Worm (Caenorhabditis elegans) whole organism, L2 larva: ENCODE results near the gene che-12.

Experiments
- C34F6.9 ChIP-seq: fragments of 150-350 bp; optimal IDR thresholded peaks from 2 replicates; lab custom pipeline; 2014; ENCODE audit warnings: missing biosample characterization, missing genetic modification characterization
- F13H6.1 ChIP-seq: sonication (generic microtip); optimal IDR thresholded peaks from 2 replicates; lab custom pipeline; 2016; ENCODE audit warnings: missing genetic modification characterization, missing compliant biosample characterization
- R02D3.7 ChIP-seq: fragments of 150-350 bp; optimal IDR thresholded peaks from 2 replicates; lab custom pipeline; 2014; ENCODE audit warnings: missing biosample characterization, missing genetic modification characterization
- Y55F3AM.14 ChIP-seq: fragments of 200-800 bp; sonication (Bioruptor generic); optimal IDR thresholded peaks from 2 replicates; lab custom pipeline; 2018; ENCODE audit warnings: mild to moderate bottlenecking, missing genetic modification characterization, missing compliant biosample characterization
- ZK546.5 ChIP-seq: sonication (generic microtip); optimal IDR thresholded peaks from 2 replicates; lab custom pipeline; 2017; ENCODE audit warnings: missing biosample characterization, missing genetic modification characterization
- alr-1 ChIP-seq: fragments of 150-350 bp; optimal IDR thresholded peaks from 2 replicates; lab custom pipeline; 2014; ENCODE audit warnings: missing biosample characterization, missing genetic modification characterization
- aly-2 ChIP-seq: fragments of 150-350 bp; optimal IDR thresholded peaks from 2 replicates; lab custom pipeline; 2014; ENCODE audit warnings: missing biosample characterization, missing genetic modification characterization
- ama-1 ChIP-seq: fragments of 150-350 bp; optimal IDR thresholded peaks from 2 replicates; lab custom pipeline; 2018; ENCODE audit warnings: inconsistent platforms
- blmp-1 ChIP-seq: sonication (generic microtip); optimal IDR thresholded peaks from 2 replicates; lab custom pipeline; 2017; ENCODE audit warnings: missing genetic modification characterization, mild to moderate bottlenecking, missing compliant biosample characterization, antibody characterized with exemption, moderate library complexity; ENCODE audit not compliant: insufficient read depth
- ceh-16 ChIP-seq: fragments of 150-350 bp; optimal IDR thresholded peaks from 2 replicates; lab custom pipeline; 2014; ENCODE audit warnings: missing biosample characterization, missing genetic modification characterization
- ceh-82 ChIP-seq: fragments of 150-350 bp; optimal IDR thresholded peaks from 2 replicates; lab custom pipeline; 2014; ENCODE audit warnings: missing biosample characterization, missing genetic modification characterization
- crh-2 ChIP-seq: sonication (generic microtip); optimal IDR thresholded peaks from 2 replicates; lab custom pipeline; 2017; ENCODE audit warnings: missing biosample characterization, missing genetic modification characterization
- dmd-4 ChIP-seq: sonication (generic microtip); optimal IDR thresholded peaks from 2 replicates; lab custom pipeline; 2017; ENCODE audit warnings: missing biosample characterization, missing genetic modification characterization
- egl-27 ChIP-seq: sonication (generic microtip); optimal IDR thresholded peaks from 3 replicates; lab custom pipeline; 2017; ENCODE audit warnings: missing biosample characterization, missing genetic modification reagents, missing genetic modification characterization
- elt-3 ChIP-seq: sonication (generic microtip); optimal IDR thresholded peaks from 2 replicates; lab custom pipeline; 2017; ENCODE audit warnings: missing biosample characterization, missing genetic modification characterization
- fos-1 ChIP-seq: fragments of 150-350 bp; optimal IDR thresholded peaks from 2 replicates; lab custom pipeline; 2014; ENCODE audit warnings: missing biosample characterization, missing genetic modification characterization
- gmeb-1 ChIP-seq: fragments of 150-350 bp; optimal IDR thresholded peaks from 2 replicates; lab custom pipeline; 2014; ENCODE audit warnings: missing biosample characterization, missing genetic modification characterization
- lin-11 ChIP-seq: fragments of 150-350 bp; sonication (generic microtip); optimal IDR thresholded peaks from 2 replicates; lab custom pipeline; 2014; ENCODE audit warnings: missing biosample characterization, missing genetic modification characterization, inconsistent platforms, mixed read lengths
- lsy-2 ChIP-seq, 2 experiments: fragments of 150-350 bp in 1 of 2; sonication (generic microtip) in 1 of 2; optimal IDR thresholded peaks; 2 replicates each; lab custom pipeline; 2014 to 2017; ENCODE audit warnings: missing biosample characterization in 2 of 2, missing genetic modification characterization in 2 of 2
- mab-5 ChIP-seq: fragments of 150-350 bp; optimal IDR thresholded peaks from 2 replicates; lab custom pipeline; 2014; ENCODE audit warnings: missing biosample characterization, missing genetic modification characterization
- mbf-1 ChIP-seq: sonication (generic microtip); optimal IDR thresholded peaks from 2 replicates; lab custom pipeline; 2017; ENCODE audit warnings: missing biosample characterization, missing genetic modification characterization
- mdl-1 ChIP-seq, 2 experiments: fragments of 150-350 bp in 1 of 2; sonication (generic microtip) in 1 of 2; optimal IDR thresholded peaks; 2 replicates each; lab custom pipeline; 2017; ENCODE audit warnings: missing biosample characterization in 2 of 2, missing genetic modification characterization in 2 of 2
- nhr-10 ChIP-seq: sonication (generic microtip); optimal IDR thresholded peaks from 2 replicates; lab custom pipeline; 2017; ENCODE audit warnings: missing biosample characterization, missing genetic modification characterization
- nhr-129 ChIP-seq: fragments of 150-350 bp; optimal IDR thresholded peaks from 2 replicates; lab custom pipeline; 2014; ENCODE audit warnings: missing biosample characterization, missing genetic modification characterization
- nhr-21 ChIP-seq: fragments of 150-350 bp; optimal IDR thresholded peaks from 2 replicates; lab custom pipeline; 2014; ENCODE audit warnings: missing biosample characterization, missing genetic modification characterization
- nhr-237 ChIP-seq: fragments of 150-350 bp; optimal IDR thresholded peaks from 2 replicates; lab custom pipeline; 2014; ENCODE audit warnings: missing biosample characterization, missing genetic modification characterization
- nhr-25 ChIP-seq: fragments of 150-350 bp; sonication (generic microtip); optimal IDR thresholded peaks from 3 replicates; lab custom pipeline; 2014; ENCODE audit warnings: missing biosample characterization, missing genetic modification characterization
- nhr-6 ChIP-seq: fragments of 150-350 bp; optimal IDR thresholded peaks from 2 replicates; lab custom pipeline; 2014; ENCODE audit warnings: missing biosample characterization, missing genetic modification characterization
- nhr-77 ChIP-seq: fragments of 150-350 bp; optimal IDR thresholded peaks from 2 replicates; lab custom pipeline; 2014; ENCODE audit warnings: missing biosample characterization, missing genetic modification characterization
- peb-1 ChIP-seq: fragments of 150-350 bp; optimal IDR thresholded peaks from 2 replicates; lab custom pipeline; 2014; ENCODE audit warnings: missing biosample characterization, missing genetic modification characterization
- skn-1 ChIP-seq: sonication (generic microtip); optimal IDR thresholded peaks from 2 replicates; lab custom pipeline; 2017; ENCODE audit warnings: missing biosample characterization, missing genetic modification characterization
- sma-3 ChIP-seq: sonication (generic microtip); optimal IDR thresholded peaks from 2 replicates; lab custom pipeline; 2016; ENCODE audit warnings: missing genetic modification reagents, missing genetic modification characterization, missing compliant biosample characterization
- sma-9 ChIP-seq, 2 experiments: fragments of 150-350 bp in 1 of 2; sonication (generic microtip) in 1 of 2; optimal IDR thresholded peaks; 2 replicates each; lab custom pipeline; 2014 to 2016; ENCODE audit warnings: missing genetic modification characterization in 2 of 2, mild to moderate bottlenecking in 1 of 2, missing biosample characterization in 1 of 2, missing compliant biosample characterization in 1 of 2, missing genetic modification reagents in 1 of 2, moderate library complexity in 1 of 2
- snpc-4 ChIP-seq: fragments of 150-350 bp; optimal IDR thresholded peaks from 2 replicates; lab custom pipeline; 2014; ENCODE audit warnings: missing biosample characterization, missing genetic modification characterization
- unc-39 ChIP-seq: fragments of 150-350 bp; optimal IDR thresholded peaks from 2 replicates; lab custom pipeline; 2014; ENCODE audit warnings: missing biosample characterization, missing genetic modification characterization
- unc-55 ChIP-seq: fragments of 150-350 bp; sonication (generic microtip); optimal IDR thresholded peaks from 3 replicates; lab custom pipeline; 2014; ENCODE audit warnings: missing biosample characterization, missing genetic modification reagents, missing genetic modification characterization
- unc-62 ChIP-seq: fragments of 150-350 bp; optimal IDR thresholded peaks from 2 replicates; lab custom pipeline; 2014; ENCODE audit warnings: missing biosample characterization, missing genetic modification reagents, missing genetic modification characterization
- ztf-1 ChIP-seq: fragments of 200-800 bp; sonication (Bioruptor generic); conservative IDR thresholded peaks from 2 replicates; pipeline ENCODE4 v1.3.6; 2022; ENCODE audit warnings: missing genetic modification characterization, missing compliant biosample characterization
- ztf-11 ChIP-seq: sonication (generic microtip); optimal IDR thresholded peaks from 2 replicates; lab custom pipeline; 2017; ENCODE audit warnings: missing biosample characterization, missing genetic modification characterization
- ztf-4 ChIP-seq: fragments of 150-350 bp; optimal IDR thresholded peaks from 2 replicates; lab custom pipeline; 2014; ENCODE audit warnings: missing biosample characterization, missing genetic modification characterization

The che-12 gene

ce11 chrV:10320101-10320761 is 13.0 kb upstream of the che-12 start, which contains the start of the genes gna-1 and B0024.13:
TSS of gene gna-1 (minus strand) at chrV:10320151.
TSS of gene B0024.13 (plus strand) at chrV:10320711.
- TF ChIP-seq elt-3 (tag; lab: Kevin White, UChicago) (no peak), R02D3.7 (tag; lab: Kevin White, UChicago) (no peak), ama-1 (no peak), nhr-25 (tag; lab: Kevin White, UChicago) (no peak), peb-1 (tag; lab: Kevin White, UChicago) (no peak), sma-9 (GFP tag; optimal IDR thresholded peaks at IDR 0.05; lab: Kevin White, UChicago) (peak; percentile 86), sma-9 (tag; optimal IDR thresholded peaks at IDR 0.05; lab: Kevin White, UChicago) (no peak), blmp-1 (tag; lab: Kevin White, UChicago) (no peak), ztf-11 (tag; lab: Kevin White, UChicago) (no peak), F13H6.1 (peak; percentile 52), ceh-82 (no peak), ztf-1 (GFP tag; lab: Robert Waterston, UW) (no peak), unc-62 (GFP tag; lab: Kevin White, UChicago) (no peak), unc-55 (no peak), ceh-16 (tag; lab: Kevin White, UChicago) (no peak), fos-1 (peak; percentile 34), nhr-6 (no peak), egl-27 (tag; lab: Kevin White, UChicago) (no peak), gmeb-1 (tag; lab: Kevin White, UChicago) (no peak), ZK546.5 (tag; lab: Kevin White, UChicago) (no peak), C34F6.9 (tag; lab: Kevin White, UChicago) (peak; percentile 69), alr-1 (tag; lab: Kevin White, UChicago) (no peak), nhr-21 (tag; lab: Kevin White, UChicago) (no peak), nhr-129 (tag; lab: Kevin White, UChicago) (peak; percentile 25), nhr-10 (tag; lab: Kevin White, UChicago) (no peak), mab-5 (no peak), snpc-4 (tag; lab: Kevin White, UChicago) (peak; percentile 53), Y55F3AM.14 (GFP tag; lab: Kevin White, UChicago) (no peak), nhr-77 (no peak), crh-2 (peak; percentile 66), aly-2 (tag; lab: Kevin White, UChicago) (no peak), lin-11 (no peak), mbf-1 (tag; lab: Kevin White, UChicago) (no peak), dmd-4 (tag; lab: Kevin White, UChicago) (no peak), lsy-2 (tag; optimal IDR thresholded peaks at IDR 0.05; lab: Kevin White, UChicago) (no peak), sma-3 (peak; percentile 76), mdl-1 (tag; optimal IDR thresholded peaks at IDR 0.05; lab: Kevin White, UChicago) (no peak), ztf-4 (no peak)
- TF ChIP-seq, all 48 proteins: peak for 8

- TF ChIP-seq fos-1 (no peak), nhr-237 (tag; lab: Kevin White, UChicago) (no peak), ztf-4 (no peak), lsy-2 (tag; optimal IDR thresholded peaks at IDR 0.05; lab: Kevin White, UChicago) (no peak), unc-62 (GFP tag; lab: Kevin White, UChicago) (no peak), unc-55 (no peak), elt-3 (tag; lab: Kevin White, UChicago) (no peak), aly-2 (tag; lab: Kevin White, UChicago) (no peak), skn-1 (tag; lab: Kevin White, UChicago) (no peak), R02D3.7 (tag; lab: Kevin White, UChicago) (no peak), crh-2 (no peak), egl-27 (tag; lab: Kevin White, UChicago) (no peak), ceh-16 (tag; lab: Kevin White, UChicago) (no peak), unc-39 (tag; lab: Kevin White, UChicago) (no peak), dmd-4 (tag; lab: Kevin White, UChicago) (no peak)
Measured at ce11 chrV:10319434-10319833, 12.3 kb upstream of the che-12 start, which contains the start of gene B0024.11. TSS of gene B0024.11 (minus strand) at chrV:10319534.
